Fruit fly (Drosophila melanogaster) whole organism, pupa: ENCODE data around the gene CG31928.
A peak's percentile ranks its signal among the peaks of the same experiment; 100 is the strongest.

Experiments
- CG10348 ChIP-seq: fragments of 200-800 bp; sonication (Bioruptor generic); IDR thresholded peaks from 2 replicates; pipeline ENCODE4 v1.3.6; 2022; ENCODE audit warnings: missing biosample characterization, missing genetic modification characterization
- CG12605 ChIP-seq: fragments of 200-800 bp; sonication (Bioruptor generic); IDR thresholded peaks from 2 replicates; pipeline ENCODE4 v1.3.6; 2022; ENCODE audit warnings: missing biosample characterization, missing genetic modification characterization
- CG13204 ChIP-seq: fragments of 200-800 bp; sonication (Bioruptor generic); optimal IDR thresholded peaks from 2 replicates; lab custom pipeline; 2018; ENCODE audit warnings: missing biosample characterization, mild to moderate bottlenecking, missing genetic modification characterization, moderate library complexity
- CG14655 ChIP-seq: fragments of 200-800 bp; sonication (Bioruptor generic); optimal IDR thresholded peaks from 3 replicates; lab custom pipeline; 2017; ENCODE audit warnings: mild to moderate bottlenecking, missing biosample characterization, missing genetic modification reagents, missing genetic modification characterization
- CG15710 ChIP-seq: fragments of 200-800 bp; sonication (Bioruptor generic); optimal IDR thresholded peaks from 2 replicates; lab custom pipeline; 2018; ENCODE audit warnings: missing biosample characterization, mild to moderate bottlenecking, missing genetic modification characterization, moderate library complexity
- CG17806 ChIP-seq: fragments of 200-800 bp; sonication (Bioruptor generic); optimal IDR thresholded peaks from 2 replicates; lab custom pipeline; 2018; ENCODE audit warnings: missing biosample characterization, mild to moderate bottlenecking, missing genetic modification characterization, moderate library complexity
- CG32121 ChIP-seq: fragments of 200-800 bp; sonication (Bioruptor generic); IDR thresholded peaks from 2 replicates; pipeline ENCODE4 v1.3.6; 2022; ENCODE audit warnings: missing biosample characterization, missing genetic modification characterization
- CG34367 ChIP-seq: fragments of 200-800 bp; sonication (Bioruptor generic); optimal IDR thresholded peaks from 2 replicates; lab custom pipeline; 2018; ENCODE audit warnings: missing biosample characterization, mild to moderate bottlenecking, missing genetic modification characterization
- CG4496 ChIP-seq: fragments of 200-800 bp; sonication (Bioruptor generic); IDR thresholded peaks from 3 replicates; pipeline ENCODE4 v1.3.6; 2022; ENCODE audit warnings: missing biosample characterization, missing genetic modification characterization
- CG8159 ChIP-seq: fragments of 200-800 bp; sonication (Bioruptor generic); optimal IDR thresholded peaks from 3 replicates; lab custom pipeline; 2018; ENCODE audit warnings: missing biosample characterization, mild to moderate bottlenecking, missing genetic modification characterization, moderate library complexity
- CG8301 ChIP-seq: fragments of 200-800 bp; sonication (Bioruptor generic); optimal IDR thresholded peaks from 2 replicates; lab custom pipeline; 2018; ENCODE audit warnings: missing biosample characterization, mild to moderate bottlenecking, missing genetic modification characterization
- CG9948 ChIP-seq: fragments of 200-800 bp; sonication (Bioruptor generic); optimal IDR thresholded peaks from 2 replicates; lab custom pipeline; 2018; ENCODE audit warnings: missing biosample characterization, mild to moderate bottlenecking, missing genetic modification characterization, moderate library complexity
- D1 ChIP-seq: fragments of 200-800 bp; sonication (Bioruptor generic); optimal IDR thresholded peaks from 2 replicates; lab custom pipeline; 2018; ENCODE audit warnings: missing biosample characterization, mild to moderate bottlenecking, missing genetic modification characterization, moderate library complexity
- EcR ChIP-seq: fragments of 200-800 bp; sonication (Bioruptor generic); optimal IDR thresholded peaks from 3 replicates; lab custom pipeline; 2019; ENCODE audit warnings: missing biosample characterization, missing genetic modification characterization, mild to moderate bottlenecking, moderate library complexity, missing genetic modification reagents
- Ets98B ChIP-seq: fragments of 200-800 bp; sonication (Bioruptor generic); IDR thresholded peaks from 2 replicates; pipeline ENCODE4 v1.3.6; 2022; ENCODE audit warnings: missing biosample characterization, missing genetic modification characterization
- Pif1A ChIP-seq: fragments of 200-800 bp; sonication (Bioruptor generic); optimal IDR thresholded peaks from 3 replicates; lab custom pipeline; 2016; ENCODE audit warnings: missing biosample characterization, missing genetic modification characterization
- Pif1B ChIP-seq: fragments of 200-800 bp; sonication (Bioruptor generic); optimal IDR thresholded peaks from 3 replicates; lab custom pipeline; 2016; ENCODE audit warnings: missing biosample characterization, missing genetic modification characterization
- Snoo ChIP-seq: fragments of 200-800 bp; sonication (Bioruptor generic); optimal IDR thresholded peaks from 3 replicates; lab custom pipeline; 2017; ENCODE audit warnings: missing biosample characterization, mild to moderate bottlenecking, missing genetic modification characterization, inconsistent platforms
- fd96Ca ChIP-seq: fragments of 200-800 bp; sonication (Bioruptor generic); IDR thresholded peaks from 3 replicates; pipeline ENCODE4 v1.3.6; 2022; ENCODE audit warnings: missing biosample characterization, missing genetic modification characterization
- gl ChIP-seq: fragments of 200-800 bp; sonication (Bioruptor generic); optimal IDR thresholded peaks from 2 replicates; lab custom pipeline; 2018; ENCODE audit warnings: missing biosample characterization, mild to moderate bottlenecking, missing genetic modification characterization
- rn ChIP-seq: fragments of 200-800 bp; sonication (Bioruptor generic); IDR thresholded peaks from 2 replicates; pipeline ENCODE4 v1.3.6; 2022; ENCODE audit warnings: missing biosample characterization, missing genetic modification characterization

The CG31928 gene

DNA sequence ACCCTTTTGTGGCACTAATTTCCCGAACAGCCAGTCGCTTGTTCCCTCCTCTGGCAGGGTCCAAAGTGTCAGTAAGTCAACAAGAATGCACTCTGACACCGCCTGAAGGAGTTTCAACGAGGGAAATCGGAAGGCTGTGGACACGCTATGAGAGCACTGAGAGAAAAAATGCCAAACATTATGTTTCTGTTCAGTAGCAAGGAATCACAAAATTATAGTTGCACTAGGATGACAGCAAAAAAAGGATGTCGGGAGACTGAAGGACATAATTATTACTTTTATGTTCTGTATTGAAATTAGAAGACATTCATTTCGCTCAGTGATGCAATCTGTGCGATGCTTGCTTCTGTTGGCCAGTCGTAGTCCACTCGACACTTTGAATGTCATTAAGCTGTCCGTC lies 17.7 kb downstream of the CG31928 start:
- peak; percentile 9 for TF ChIP-seq CG14655 (GFP tag; lab: Kevin White, UChicago)
- no peak for TF ChIP-seq CG32121
- TF ChIP-seq Pif1A (GFP tag; lab: Kevin White, UChicago), result no peak
- TF ChIP-seq CG10348, result no peak
- TF ChIP-seq CG8159 (tag; lab: Kevin White, UChicago), result peak; percentile 37
- no peak for TF ChIP-seq CG9948
- TF ChIP-seq CG17806 (tag; lab: Kevin White, UChicago), result no peak
- no peak for TF ChIP-seq EcR (GFP tag; lab: Kevin White, UChicago)
- no peak for TF ChIP-seq CG15710 (tag; lab: Kevin White, UChicago)
- no peak for TF ChIP-seq rn (GFP tag; lab: Robert Waterston, UW)
- no peak for TF ChIP-seq Ets98B (GFP tag; lab: Robert Waterston, UW)
- 0 out of 3 replicates have a peak, but pooled peaks have one; percentile 34 for TF ChIP-seq fd96Ca (GFP tag; lab: Robert Waterston, UW)
- TF ChIP-seq CG8301 (tag; lab: Kevin White, UChicago), result no peak

DNA sequence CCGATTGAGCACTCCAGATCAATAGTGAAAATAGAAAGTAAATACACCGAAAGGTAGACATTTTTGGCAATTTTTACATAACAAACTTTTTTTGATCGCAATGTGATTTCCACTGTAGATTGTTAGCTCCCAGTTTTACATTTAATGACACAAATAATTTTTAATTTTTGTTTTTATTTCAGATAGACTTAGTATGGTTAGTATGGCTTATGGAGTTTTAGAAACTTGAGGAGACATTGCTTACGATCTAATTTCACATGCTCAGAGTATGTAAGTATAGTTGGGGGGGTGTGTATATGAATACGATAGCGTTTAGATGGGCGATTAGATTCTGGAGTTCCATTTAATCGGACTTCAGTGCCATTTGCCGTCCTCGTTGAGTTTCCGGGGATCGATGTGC lies 25.3 kb downstream of the CG31928 start, which contains the start of gene CG18132:
CG18132 (minus strand) TSS at position 101 of the 400 bp plus-strand sequence.
- TF ChIP-seq CG8159 (tag; lab: Kevin White, UChicago) (no peak), fd96Ca (GFP tag; lab: Robert Waterston, UW) (no peak), CG32121 (no peak), CG9948 (no peak), D1 (tag; lab: Kevin White, UChicago) (no peak), CG15710 (tag; lab: Kevin White, UChicago) (no peak), CG4496 (no peak), Pif1B (GFP tag; lab: Kevin White, UChicago) (no peak), CG12605 (GFP tag; lab: Robert Waterston, UW) (no peak), CG8301 (tag; lab: Kevin White, UChicago) (no peak), EcR (GFP tag; lab: Kevin White, UChicago) (no peak), rn (GFP tag; lab: Robert Waterston, UW) (no peak), CG14655 (GFP tag; lab: Kevin White, UChicago) (no peak), gl (no peak), CG10348 (no peak), Ets98B (GFP tag; lab: Robert Waterston, UW) (no peak)

DNA sequence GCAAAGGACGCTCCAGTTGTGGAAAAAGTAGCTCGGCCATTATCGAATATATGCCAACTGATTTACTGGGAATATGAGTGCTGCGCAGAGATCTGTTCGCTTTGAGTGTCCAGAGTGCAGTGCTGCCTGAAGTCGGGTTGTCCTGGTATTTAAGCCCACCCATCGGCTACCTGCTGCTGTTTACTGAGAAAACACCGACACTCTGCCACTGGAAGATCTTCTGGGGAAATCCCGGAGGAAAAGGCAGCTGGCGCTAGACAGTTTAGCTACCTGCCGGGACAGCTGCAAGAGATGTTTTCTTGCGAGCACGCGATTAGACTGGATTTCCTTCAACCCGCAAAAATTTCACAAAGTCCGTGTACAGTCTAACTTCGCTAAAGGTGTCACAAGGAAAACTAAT lies 25.9 kb downstream of the CG31928 start, which contains the start of gene halo:
halo (minus strand) TSS at position 127 of the 400 bp plus-strand sequence.
- TF ChIP-seq CG8159 (tag; lab: Kevin White, UChicago) (no peak), CG15710 (tag; lab: Kevin White, UChicago) (no peak), CG13204 (no peak), CG9948 (no peak), CG34367 (no peak), gl (no peak), CG17806 (tag; lab: Kevin White, UChicago) (no peak), Snoo (tag; lab: Kevin White, UChicago) (no peak), CG4496 (no peak)
- TF ChIP-seq, all 21 proteins: peak for 0

DNA sequence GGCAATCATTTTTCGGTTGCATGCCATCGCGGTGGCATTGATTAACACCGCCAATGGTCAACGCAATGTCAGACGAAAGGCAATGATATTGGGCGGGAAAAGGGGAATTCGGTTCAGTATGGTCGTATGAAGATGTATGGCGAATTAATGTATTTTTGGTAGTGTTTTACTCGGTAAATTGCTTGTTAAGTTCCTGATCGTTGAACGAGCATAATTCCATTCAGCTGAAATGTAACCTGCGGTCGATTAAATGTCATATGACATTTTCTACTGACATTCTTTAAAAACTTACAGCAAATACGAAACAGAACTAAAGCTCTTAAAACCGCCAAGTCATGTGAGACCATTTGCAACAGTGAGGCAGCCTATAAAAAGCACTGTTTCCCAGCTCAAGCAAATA lies 28.1 kb downstream of the CG31928 start, which contains the start of gene Or22a:
Or22a (plus strand) TSS at position 301 of the 400 bp plus-strand sequence.
- TF ChIP-seq CG17806 (tag; lab: Kevin White, UChicago) (no peak), CG12605 (GFP tag; lab: Robert Waterston, UW) (no peak), Pif1A (GFP tag; lab: Kevin White, UChicago) (no peak), CG8301 (tag; lab: Kevin White, UChicago) (no peak), CG14655 (GFP tag; lab: Kevin White, UChicago) (no peak), CG4496 (no peak), D1 (tag; lab: Kevin White, UChicago) (no peak), CG8159 (tag; lab: Kevin White, UChicago) (no peak), CG15710 (tag; lab: Kevin White, UChicago) (no peak), Snoo (tag; lab: Kevin White, UChicago) (no peak), CG13204 (no peak)
- TF ChIP-seq, all 21 proteins: peak for 0

DNA sequence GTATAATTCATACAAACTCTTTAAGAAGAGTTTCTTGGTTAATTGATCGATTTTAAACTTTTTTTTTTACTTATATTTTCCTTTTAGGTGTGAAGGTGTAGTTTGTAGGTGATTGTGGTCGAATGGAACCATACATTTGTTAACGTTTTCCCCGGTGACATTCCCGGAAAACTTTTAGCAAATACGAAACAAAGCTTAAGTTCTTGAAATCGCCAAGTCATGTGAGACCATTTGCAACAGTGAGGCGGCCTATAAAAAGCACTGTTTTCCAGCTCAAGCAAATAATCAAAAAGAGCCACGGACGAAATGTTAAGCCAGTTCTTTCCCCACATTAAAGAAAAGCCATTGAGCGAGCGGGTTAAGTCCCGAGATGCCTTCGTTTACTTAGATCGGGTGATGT lies 30.3 kb downstream of the CG31928 start, which contains the start of gene Or22b:
Or22b (plus strand) TSS at position 301 of the 400 bp plus-strand sequence.
- TF ChIP-seq CG13204, result no peak
- TF ChIP-seq CG9948, result no peak
- no peak for TF ChIP-seq CG32121
- TF ChIP-seq CG15710 (tag; lab: Kevin White, UChicago), result no peak
- TF ChIP-seq Pif1A (GFP tag; lab: Kevin White, UChicago), result no peak
- TF ChIP-seq CG14655 (GFP tag; lab: Kevin White, UChicago), result no peak
- TF ChIP-seq gl, result no peak
- TF ChIP-seq CG4496, result no peak
- no peak for TF ChIP-seq D1 (tag; lab: Kevin White, UChicago)
- TF ChIP-seq EcR (GFP tag; lab: Kevin White, UChicago), result no peak

DNA sequence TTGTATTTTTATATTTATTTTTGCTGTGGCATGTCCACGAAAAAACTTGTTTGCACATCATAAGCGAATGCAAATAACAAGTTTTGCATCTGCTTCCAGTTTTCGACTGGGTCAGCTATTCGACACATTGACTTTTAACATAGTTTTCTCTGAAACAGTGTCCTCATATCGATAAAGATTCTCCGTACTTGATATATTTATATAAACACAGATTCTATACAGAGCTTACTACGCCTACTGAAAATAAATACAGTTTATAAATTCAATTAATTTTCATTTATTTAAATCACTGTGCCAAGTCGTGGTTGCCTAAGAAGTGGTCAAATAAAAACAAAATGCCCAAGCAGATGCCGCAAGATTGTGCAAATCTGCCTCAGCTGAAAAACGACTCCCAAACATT lies 43.1 kb downstream of the CG31928 start:
- no peak for TF ChIP-seq CG34367
- TF ChIP-seq CG15710 (tag; lab: Kevin White, UChicago), result no peak
- no peak for TF ChIP-seq gl
- TF ChIP-seq CG14655 (GFP tag; lab: Kevin White, UChicago), result no peak
- no peak for TF ChIP-seq Pif1B (GFP tag; lab: Kevin White, UChicago)
- TF ChIP-seq rn (GFP tag; lab: Robert Waterston, UW), result no peak
- TF ChIP-seq D1 (tag; lab: Kevin White, UChicago), result no peak
- no peak for TF ChIP-seq CG9948
- no peak for TF ChIP-seq EcR (GFP tag; lab: Kevin White, UChicago)
- peak; percentile 11; the same call in 1 of the 3 replicates for TF ChIP-seq CG4496
- TF ChIP-seq CG17806 (tag; lab: Kevin White, UChicago), result no peak
- TF ChIP-seq CG32121, result peak; percentile 68
- no peak for TF ChIP-seq CG13204
- TF ChIP-seq Ets98B (GFP tag; lab: Robert Waterston, UW), result peak; percentile 72
- TF ChIP-seq Pif1A (GFP tag; lab: Kevin White, UChicago), result no peak
- TF ChIP-seq CG12605 (GFP tag; lab: Robert Waterston, UW), result no peak
- no peak for TF ChIP-seq CG8159 (tag; lab: Kevin White, UChicago)
- no peak for TF ChIP-seq CG10348
- TF ChIP-seq Snoo (tag; lab: Kevin White, UChicago), result no peak
- TF ChIP-seq fd96Ca (GFP tag; lab: Robert Waterston, UW), result no peak
- peak; percentile 22 for TF ChIP-seq CG8301 (tag; lab: Kevin White, UChicago)
